Fruit fly (Drosophila melanogaster) whole organism, embryonic: ENCODE results near the gene msl-3.
A peak's percentile ranks its signal among the peaks of the same experiment; 100 is the strongest.

ENCODE experiments used
- ATbp ChIP-seq: fragments of 200-800 bp; sonication (Bioruptor generic); optimal IDR thresholded peaks from 2 replicates; lab custom pipeline; 2017; ENCODE audit warnings: missing biosample characterization, mild to moderate bottlenecking, missing genetic modification characterization, missing genetic modification reagents
- Aef1 ChIP-seq: fragments of 200-800 bp; sonication (Bioruptor generic); IDR thresholded peaks from 3 replicates; pipeline ENCODE4 v1.3.6; 2022; ENCODE audit warnings: missing biosample characterization, missing genetic modification characterization
- Antp ChIP-seq: fragments of 200-800 bp; sonication (Bioruptor generic); optimal IDR thresholded peaks from 3 replicates; lab custom pipeline; 2016; ENCODE audit warnings: missing biosample characterization, missing genetic modification characterization
- Atf-2 ChIP-seq: fragments of 200-800 bp; sonication (Bioruptor generic); optimal IDR thresholded peaks from 2 replicates; lab custom pipeline; 2016; ENCODE audit warnings: missing biosample characterization, missing genetic modification characterization
- Bgb ChIP-seq: fragments of 200-800 bp; sonication (Bioruptor generic); IDR thresholded peaks from 2 replicates; pipeline ENCODE4 v1.3.6; 2022; ENCODE audit warnings: missing biosample characterization, missing genetic modification characterization; ENCODE audit not compliant: partially characterized antibody
- CG10147 ChIP-seq: fragments of 200-800 bp; sonication (Bioruptor generic); optimal IDR thresholded peaks from 2 replicates; lab custom pipeline; 2019; ENCODE audit warnings: missing biosample characterization, mild to moderate bottlenecking, missing genetic modification characterization, moderate library complexity
- CG1024 ChIP-seq: fragments of 200-800 bp; sonication (Bioruptor generic); IDR thresholded peaks from 2 replicates; pipeline ENCODE4 v1.3.6; 2022; ENCODE audit warnings: missing biosample characterization, missing genetic modification characterization
- CG10321 ChIP-seq: fragments of 200-800 bp; sonication (Bioruptor generic); IDR thresholded peaks from 2 replicates; pipeline ENCODE4 v1.3.6; 2022; ENCODE audit warnings: missing biosample characterization, missing genetic modification characterization
- CG11723 ChIP-seq: fragments of 200-800 bp; sonication (Bioruptor generic); optimal IDR thresholded peaks from 2 replicates; lab custom pipeline; 2017; ENCODE audit warnings: missing biosample characterization, mild to moderate bottlenecking, missing genetic modification characterization
- CG12942 ChIP-seq: fragments of 200-800 bp; sonication (Bioruptor generic); optimal IDR thresholded peaks from 3 replicates; lab custom pipeline; 2016; ENCODE audit warnings: missing biosample characterization, missing genetic modification characterization
- CG13424 ChIP-seq: fragments of 200-800 bp; sonication (Bioruptor generic); optimal IDR thresholded peaks from 2 replicates; lab custom pipeline; 2019; ENCODE audit warnings: missing biosample characterization, mild to moderate bottlenecking, missing genetic modification characterization, moderate library complexity
- CG13894 ChIP-seq: fragments of 200-800 bp; sonication (Bioruptor generic); optimal IDR thresholded peaks from 3 replicates; lab custom pipeline; 2018; ENCODE audit warnings: missing biosample characterization, mild to moderate bottlenecking, missing genetic modification characterization, moderate library complexity
- CG14860 ChIP-seq: fragments of 200-800 bp; sonication (Bioruptor generic); IDR thresholded peaks from 3 replicates; pipeline ENCODE4 v1.3.6; 2022; ENCODE audit warnings: missing biosample characterization, missing genetic modification characterization; ENCODE audit not compliant: partially characterized antibody
- CG17186 ChIP-seq: fragments of 200-800 bp; sonication (Bioruptor generic); optimal IDR thresholded peaks from 3 replicates; lab custom pipeline; 2017; ENCODE audit warnings: missing biosample characterization, missing genetic modification reagents, missing genetic modification characterization
- CG18011 ChIP-seq: fragments of 200-800 bp; sonication (Bioruptor generic); optimal IDR thresholded peaks from 2 replicates; lab custom pipeline; 2017; ENCODE audit warnings: missing biosample characterization, missing genetic modification characterization, mild to moderate bottlenecking, moderate library complexity, missing genotype
- CG18476 ChIP-seq: fragments of 200-800 bp; sonication (Bioruptor generic); optimal IDR thresholded peaks from 2 replicates; lab custom pipeline; 2016; ENCODE audit warnings: missing biosample characterization, mild to moderate bottlenecking, missing genetic modification characterization
- CG2889 ChIP-seq: fragments of 200-800 bp; sonication (Bioruptor generic); IDR thresholded peaks from 3 replicates; pipeline ENCODE4 v1.3.6; 2022; ENCODE audit warnings: missing biosample characterization, missing genetic modification characterization
- CG33557 ChIP-seq: fragments of 200-800 bp; sonication (Bioruptor generic); optimal IDR thresholded peaks from 2 replicates; lab custom pipeline; 2019; ENCODE audit warnings: missing biosample characterization, mild to moderate bottlenecking, missing genetic modification characterization, moderate library complexity
- CG3838 ChIP-seq: fragments of 200-800 bp; sonication (Bioruptor generic); optimal IDR thresholded peaks from 3 replicates; lab custom pipeline; 2016; ENCODE audit warnings: missing biosample characterization, missing genetic modification characterization
- CG3847 ChIP-seq: fragments of 200-800 bp; sonication (Bioruptor generic); IDR thresholded peaks from 2 replicates; pipeline ENCODE4 v1.3.6; 2022; ENCODE audit warnings: missing biosample characterization, missing genetic modification characterization
- CG4404 ChIP-seq: fragments of 200-800 bp; sonication (Bioruptor generic); IDR thresholded peaks from 2 replicates; pipeline ENCODE4 v1.3.6; 2022; ENCODE audit warnings: missing biosample characterization, missing genetic modification characterization
- CG9932 ChIP-seq: fragments of 200-800 bp; sonication (Bioruptor generic); IDR thresholded peaks from 2 replicates; pipeline ENCODE4 v1.3.6; 2022; ENCODE audit warnings: missing biosample characterization, missing genetic modification characterization
- Dp ChIP-seq: fragments of 200-800 bp; sonication (Bioruptor generic); optimal IDR thresholded peaks from 2 replicates; lab custom pipeline; 2018; ENCODE audit warnings: missing biosample characterization, mild to moderate bottlenecking, missing genetic modification characterization, moderate library complexity
- Dref ChIP-seq: fragments of 200-800 bp; sonication (Bioruptor generic); IDR thresholded peaks from 2 replicates; pipeline ENCODE4 v1.3.6; 2022; ENCODE audit warnings: missing biosample characterization, missing genetic modification characterization
- Ets65A ChIP-seq: fragments of 200-800 bp; sonication (Bioruptor generic); peaks from one replicate; lab custom pipeline; 2016; ENCODE audit warnings: missing biosample characterization, missing genetic modification characterization
- Fer3 ChIP-seq: fragments of 200-800 bp; sonication (Bioruptor generic); optimal IDR thresholded peaks from 2 replicates; lab custom pipeline; 2018; ENCODE audit warnings: missing biosample characterization, mild to moderate bottlenecking, missing genetic modification characterization, moderate library complexity
- HLHmδ ChIP-seq: fragments of 200-800 bp; sonication (Bioruptor generic); optimal IDR thresholded peaks from 2 replicates; lab custom pipeline; 2018; ENCODE audit warnings: missing biosample characterization, mild to moderate bottlenecking, missing genetic modification characterization, moderate library complexity
- Lim3 ChIP-seq: fragments of 200-800 bp; sonication (Bioruptor generic); IDR thresholded peaks from 2 replicates; pipeline ENCODE4 v1.3.6; 2022; ENCODE audit warnings: missing biosample characterization, missing genetic modification characterization
- MTF-1 ChIP-seq: fragments of 200-800 bp; sonication (Bioruptor generic); optimal IDR thresholded peaks from 2 replicates; lab custom pipeline; 2018; ENCODE audit warnings: missing biosample characterization, mild to moderate bottlenecking, missing genetic modification characterization, borderline replicate concordance
- Mes4 ChIP-seq: fragments of 200-800 bp; sonication (Bioruptor generic); optimal IDR thresholded peaks from 2 replicates; lab custom pipeline; 2016; ENCODE audit warnings: missing biosample characterization, missing genetic modification characterization
- Oli ChIP-seq: fragments of 200-800 bp; sonication (Bioruptor generic); optimal IDR thresholded peaks from 2 replicates; lab custom pipeline; 2018; ENCODE audit warnings: missing biosample characterization, mild to moderate bottlenecking, missing genetic modification characterization, moderate library complexity
- Rfx ChIP-seq: fragments of 200-800 bp; sonication (Bioruptor generic); IDR thresholded peaks from 2 replicates; pipeline ENCODE4 v1.3.6; 2022; ENCODE audit warnings: missing biosample characterization, missing genetic modification characterization
- Vsx1 ChIP-seq: fragments of 200-800 bp; sonication (Bioruptor generic); optimal IDR thresholded peaks from 2 replicates; lab custom pipeline; 2017; ENCODE audit warnings: missing biosample characterization, mild to moderate bottlenecking, missing genetic modification characterization, missing genetic modification reagents
- ase ChIP-seq: fragments of 200-800 bp; sonication (Bioruptor generic); IDR thresholded peaks from 3 replicates; pipeline ENCODE4 v1.3.6; 2022; ENCODE audit warnings: missing biosample characterization, missing genetic modification characterization
- btn ChIP-seq: fragments of 200-800 bp; sonication (Bioruptor generic); optimal IDR thresholded peaks from 2 replicates; lab custom pipeline; 2016; ENCODE audit warnings: missing biosample characterization, missing genetic modification characterization
- chm ChIP-seq: fragments of 200-800 bp; sonication (Bioruptor generic); IDR thresholded peaks from 2 replicates; pipeline ENCODE4 v1.3.6; 2022; ENCODE audit warnings: missing biosample characterization, missing genetic modification characterization
- corto ChIP-seq: fragments of 200-800 bp; sonication (Bioruptor generic); optimal IDR thresholded peaks from 2 replicates; lab custom pipeline; 2016; ENCODE audit warnings: missing biosample characterization, mild to moderate bottlenecking, missing genetic modification characterization, moderate library complexity
- fru ChIP-seq: fragments of >200 bp; optimal IDR thresholded peaks from 2 replicates; lab custom pipeline; 2017
- gcm ChIP-seq: fragments of 200-800 bp; sonication (Bioruptor generic); optimal IDR thresholded peaks from 2 replicates; lab custom pipeline; 2019; ENCODE audit warnings: missing biosample characterization, mild to moderate bottlenecking, missing genetic modification characterization, moderate library complexity
- hb ChIP-seq: fragments of 200-800 bp; sonication (Bioruptor generic); IDR thresholded peaks from 3 replicates; pipeline ENCODE4 v1.3.6; 2022; ENCODE audit warnings: missing biosample characterization, missing genetic modification characterization; ENCODE audit not compliant: partially characterized antibody
- her ChIP-seq: fragments of 200-800 bp; sonication (Bioruptor generic); optimal IDR thresholded peaks from 2 replicates; lab custom pipeline; 2016; ENCODE audit warnings: missing biosample characterization, missing genetic modification characterization
- knrl ChIP-seq: fragments of 200-800 bp; sonication (Bioruptor generic); IDR thresholded peaks from 3 replicates; pipeline ENCODE4 v1.3.6; 2022; ENCODE audit warnings: missing biosample characterization, missing genetic modification characterization; ENCODE audit not compliant: partially characterized antibody
- lab ChIP-seq: fragments of 200-800 bp; sonication (Bioruptor generic); optimal IDR thresholded peaks from 3 replicates; lab custom pipeline; 2017; ENCODE audit warnings: missing biosample characterization, missing genetic modification characterization, mild to moderate bottlenecking, moderate library complexity, missing genetic modification reagents
- nau ChIP-seq: fragments of 200-800 bp; sonication (Bioruptor generic); optimal IDR thresholded peaks from 3 replicates; lab custom pipeline; 2017; ENCODE audit warnings: missing biosample characterization, mild to moderate bottlenecking, missing genetic modification characterization, missing genetic modification reagents
- nerfin-2 ChIP-seq: fragments of 200-800 bp; sonication (Bioruptor generic); IDR thresholded peaks from 2 replicates; pipeline ENCODE4 v1.3.6; 2022; ENCODE audit warnings: missing biosample characterization, missing genetic modification characterization; ENCODE audit not compliant: partially characterized antibody
- nom ChIP-seq: fragments of 200-800 bp; sonication (Bioruptor generic); optimal IDR thresholded peaks from 2 replicates; lab custom pipeline; 2017; ENCODE audit warnings: missing biosample characterization, missing genetic modification characterization, mild to moderate bottlenecking, moderate library complexity, missing genetic modification reagents
- pb ChIP-seq: fragments of 200-800 bp; sonication (Bioruptor generic); optimal IDR thresholded peaks from 3 replicates; lab custom pipeline; 2016; ENCODE audit warnings: missing biosample characterization, missing genetic modification characterization
- peb ChIP-seq: fragments of 200-800 bp; sonication (Bioruptor generic); IDR thresholded peaks from 2 replicates; pipeline ENCODE4 v1.3.6; 2022; ENCODE audit warnings: missing biosample characterization, missing genetic modification characterization
- pfk ChIP-seq: fragments of 200-800 bp; sonication (Bioruptor generic); optimal IDR thresholded peaks from 2 replicates; lab custom pipeline; 2018; ENCODE audit warnings: missing biosample characterization, mild to moderate bottlenecking, missing genetic modification characterization, moderate library complexity
- rib ChIP-seq: fragments of 200-800 bp; sonication (Bioruptor generic); IDR thresholded peaks from 2 replicates; pipeline ENCODE4 v1.3.6; 2022; ENCODE audit warnings: missing biosample characterization, missing genetic modification characterization
- stc ChIP-seq: fragments of 200-800 bp; sonication (Bioruptor generic); IDR thresholded peaks from 2 replicates; pipeline ENCODE4 v1.3.6; 2022; ENCODE audit warnings: missing biosample characterization, missing genetic modification characterization

msl-3 gene

DNA sequence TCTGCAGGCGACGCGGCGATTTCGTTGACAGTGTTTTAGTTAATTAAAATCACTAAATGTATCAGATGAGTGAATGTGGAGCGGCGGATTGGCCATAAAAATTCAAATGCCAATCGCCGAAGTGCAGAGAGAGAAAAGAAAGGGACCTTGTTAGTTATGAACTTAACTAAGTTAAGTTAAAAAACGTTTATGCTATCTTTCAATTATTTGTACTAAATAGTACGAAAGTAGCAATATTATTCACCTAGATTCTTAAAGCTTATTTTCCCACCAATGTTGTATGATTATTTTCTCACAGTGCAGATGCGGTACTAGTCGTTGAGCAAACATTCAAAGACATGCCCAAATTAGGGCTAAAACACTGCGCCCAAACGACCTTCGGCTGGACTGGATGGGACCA, 34.6 kb downstream of the msl-3 start (continued):
- TF ChIP-seq pfk (GFP tag; lab: Kevin White, UChicago) (no peak), CG33557 (GFP tag; lab: Kevin White, UChicago) (no peak), MTF-1 (GFP tag; lab: Kevin White, UChicago) (peak; percentile 26), CG9932 (GFP tag; lab: Robert Waterston, UW) (no peak), her (GFP tag; lab: Kevin White, UChicago) (peak; percentile 24), CG10321 (no peak), nau (peak; percentile 63), knrl (GFP tag; lab: Robert Waterston, UW) (no peak), CG3847 (GFP tag; lab: Robert Waterston, UW) (no peak), CG1024 (GFP tag; lab: Robert Waterston, UW) (peak; percentile 47; the same call in 1 of the 2 replicates), CG18476 (GFP tag; lab: Kevin White, UChicago) (peak; percentile 34), CG12942 (peak; percentile 10), CG3838 (GFP tag; lab: Kevin White, UChicago) (no peak), Fer3 (tag; lab: Kevin White, UChicago) (peak; percentile 65), Rfx (GFP tag; lab: Robert Waterston, UW) (peak; percentile 71), Antp (GFP tag; lab: Kevin White, UChicago) (peak; percentile 55), CG4404 (GFP tag; lab: Robert Waterston, UW) (peak; percentile 47), pb (GFP tag; lab: Kevin White, UChicago) (peak; percentile 51), CG13424 (peak; percentile 73), Ets65A (GFP tag; lab: Kevin White, UChicago) (peak; percentile 39), stc (GFP tag; lab: Robert Waterston, UW) (peak; percentile 81), Dref (GFP tag; lab: Robert Waterston, UW) (no peak), Oli (tag; lab: Kevin White, UChicago) (peak; percentile 67), Vsx1 (peak; percentile 25), CG14860 (GFP tag; lab: Robert Waterston, UW) (no peak), lab (GFP tag; lab: Kevin White, UChicago) (peak; percentile 78), btn (GFP tag; lab: Kevin White, UChicago) (peak; percentile 54), ATbp (peak; percentile 41), rib (GFP tag; lab: Robert Waterston, UW) (no peak), peb (GFP tag; lab: Robert Waterston, UW) (0 out of 2 replicates have a peak, but pooled peaks have one; percentile 64), nerfin-2 (GFP tag; lab: Robert Waterston, UW) (no peak), Mes4 (no peak), ase (GFP tag; lab: Robert Waterston, UW) (peak; percentile 80; the same call in 2 of the 3 replicates), gcm (GFP tag; lab: Kevin White, UChicago) (peak; percentile 34), Lim3 (GFP tag; lab: Robert Waterston, UW) (0 out of 2 replicates have a peak, but pooled peaks have one; percentile 61), CG11723 (GFP tag; lab: Kevin White, UChicago) (no peak), chm (peak; percentile 38; the same call in 1 of the 2 replicates), nom (GFP tag; lab: Kevin White, UChicago) (no peak), hb (GFP tag; lab: Robert Waterston, UW) (no peak), Bgb (GFP tag; lab: Robert Waterston, UW) (no peak), Dp (no peak), HLHmδ (GFP tag; lab: Kevin White, UChicago) (no peak), Atf-2 (GFP tag; lab: Kevin White, UChicago) (no peak), CG18011 (GFP tag; lab: Kevin White, UChicago) (no peak), CG10147 (GFP tag; lab: Kevin White, UChicago) (peak; percentile 62), fru (lab: Kevin White, UChicago) (no peak), CG17186 (GFP tag; lab: Kevin White, UChicago) (no peak), corto (GFP tag; lab: Kevin White, UChicago) (no peak), CG13894 (tag; lab: Kevin White, UChicago) (no peak), Aef1 (peak; percentile 60), CG2889 (GFP tag; lab: Robert Waterston, UW) (no peak)
